Worm (Caenorhabditis elegans): ENCODE data around the gene F08G2.5.

DNA sequence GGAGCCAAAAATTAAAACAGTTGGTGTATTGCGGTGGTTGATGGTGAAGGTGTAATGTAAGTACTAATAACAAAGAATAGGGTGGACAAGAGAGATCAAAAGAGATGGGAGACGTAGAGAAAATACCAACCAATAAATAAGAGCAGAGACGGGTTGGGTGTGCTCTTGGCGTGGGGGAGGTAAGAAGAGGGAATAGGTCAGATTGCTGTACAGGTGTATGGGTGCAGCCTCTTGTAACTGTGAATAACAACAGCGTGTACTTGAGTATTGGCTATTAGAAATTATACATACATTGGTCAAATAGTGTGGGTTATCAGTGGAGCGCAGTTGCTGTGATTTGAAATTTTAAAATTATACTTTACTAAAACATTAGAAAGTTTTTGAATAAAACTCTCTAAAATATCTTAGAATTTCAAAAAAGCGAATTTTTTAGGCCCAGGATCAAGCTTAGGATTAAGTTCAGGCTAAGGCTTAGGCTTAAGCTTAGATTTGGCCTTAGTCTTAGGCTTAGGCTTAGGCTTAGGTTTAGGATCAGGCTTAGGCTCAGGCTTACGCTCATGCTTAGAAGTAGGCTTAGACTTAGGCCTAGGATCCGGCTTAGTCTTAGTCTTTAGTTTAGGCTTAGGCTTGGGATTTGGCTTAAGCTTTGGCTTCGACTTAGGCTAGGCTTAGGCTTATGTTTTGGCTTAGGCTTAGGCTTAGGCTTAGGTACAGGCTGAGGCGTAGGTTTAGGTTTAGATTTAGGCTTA, 7.8 kb upstream of the F08G2.5 start, which contains the start of gene F08G2.7:
- TF ChIP-seq ref-1 (GFP tag; conservative IDR thresholded peaks at IDR 0.05) (no peak), tab-1 (GFP tag; IDR thresholded peaks at IDR 0.05) (no peak), ztf-29 (GFP tag; IDR thresholded peaks at IDR 0.05) (peak; percentile 29; the same call in 1 of the 2 replicates), cog-1 (tag; optimal IDR thresholded peaks at IDR 0.05) (no peak), klf-2 (GFP tag; conservative IDR thresholded peaks at IDR 0.05) (no peak)
